Fruit fly (Drosophila melanogaster) whole organism, embryonic: ENCODE measurements around the gene CG4270.

Source experiments
- Bgb ChIP-seq: fragments of 200-800 bp; sonication (Bioruptor generic); IDR thresholded peaks from 2 replicates; pipeline ENCODE4 v1.3.6; 2022; ENCODE audit warnings: missing biosample characterization, missing genetic modification characterization; ENCODE audit not compliant: partially characterized antibody
- CG11085 ChIP-seq: fragments of 200-800 bp; sonication (Bioruptor generic); IDR thresholded peaks from 2 replicates; pipeline ENCODE4 v1.3.6; 2022; ENCODE audit warnings: missing biosample characterization, missing genetic modification characterization
- CG12155 ChIP-seq: fragments of 200-800 bp; sonication (Bioruptor generic); optimal IDR thresholded peaks from 3 replicates; lab custom pipeline; 2016; ENCODE audit warnings: missing biosample characterization, missing genetic modification characterization
- CG12236 ChIP-seq: fragments of 200-800 bp; sonication (Bioruptor generic); optimal IDR thresholded peaks from 2 replicates; lab custom pipeline; 2016; ENCODE audit warnings: missing biosample characterization, missing genetic modification characterization
- CG1233 ChIP-seq: fragments of 200-800 bp; sonication (Bioruptor generic); optimal IDR thresholded peaks from 4 replicates; lab custom pipeline; 2018; ENCODE audit warnings: missing biosample characterization, mild to moderate bottlenecking, missing genetic modification characterization
- CG13894 ChIP-seq: fragments of 200-800 bp; sonication (Bioruptor generic); optimal IDR thresholded peaks from 3 replicates; lab custom pipeline; 2018; ENCODE audit warnings: missing biosample characterization, mild to moderate bottlenecking, missing genetic modification characterization, moderate library complexity
- CG14860 ChIP-seq: fragments of 200-800 bp; sonication (Bioruptor generic); IDR thresholded peaks from 3 replicates; pipeline ENCODE4 v1.3.6; 2022; ENCODE audit warnings: missing biosample characterization, missing genetic modification characterization; ENCODE audit not compliant: partially characterized antibody
- CG15601 ChIP-seq: fragments of 200-800 bp; sonication (Bioruptor generic); optimal IDR thresholded peaks from 3 replicates; lab custom pipeline; 2019; ENCODE audit warnings: missing biosample characterization, mild to moderate bottlenecking, missing genetic modification characterization, moderate library complexity
- CG3281 ChIP-seq: fragments of 200-800 bp; sonication (Bioruptor generic); optimal IDR thresholded peaks from 3 replicates; lab custom pipeline; 2017; ENCODE audit warnings: missing biosample characterization, mild to moderate bottlenecking, missing genetic modification characterization
- CG34224 ChIP-seq: fragments of 200-800 bp; sonication (Bioruptor generic); IDR thresholded peaks from 3 replicates; pipeline ENCODE4 v1.3.6; 2022; ENCODE audit warnings: missing biosample characterization, missing genetic modification characterization; ENCODE audit not compliant: partially characterized antibody
- CG34422 ChIP-seq: fragments of 200-800 bp; sonication (Bioruptor generic); IDR thresholded peaks from 3 replicates; pipeline ENCODE4 v1.3.6; 2022; ENCODE audit warnings: missing biosample characterization, missing genetic modification characterization
- CG7556 ChIP-seq: fragments of 200-800 bp; sonication (Bioruptor generic); optimal IDR thresholded peaks from 2 replicates; lab custom pipeline; 2017; ENCODE audit warnings: missing biosample characterization, mild to moderate bottlenecking, missing genetic modification characterization
- CG8765 ChIP-seq: fragments of 200-800 bp; sonication (Bioruptor generic); IDR thresholded peaks from 2 replicates; pipeline ENCODE4 v1.3.6; 2022; ENCODE audit warnings: missing biosample characterization, missing genetic modification characterization
- CG9727 ChIP-seq: fragments of 200-800 bp; sonication (Bioruptor generic); optimal IDR thresholded peaks from 3 replicates; lab custom pipeline; 2017; ENCODE audit warnings: missing biosample characterization, mild to moderate bottlenecking, missing genetic modification characterization
- CG9797 ChIP-seq: fragments of 200-800 bp; sonication (Bioruptor generic); optimal IDR thresholded peaks from 3 replicates; lab custom pipeline; 2018; ENCODE audit warnings: missing biosample characterization, mild to moderate bottlenecking, missing genetic modification characterization
- CoRest ChIP-seq: fragments of 200-800 bp; sonication (Bioruptor generic); optimal IDR thresholded peaks from 3 replicates; lab custom pipeline; 2018; ENCODE audit warnings: missing biosample characterization, mild to moderate bottlenecking, missing genetic modification characterization, moderate library complexity
- Dbx ChIP-seq: fragments of 200-800 bp; sonication (Bioruptor generic); IDR thresholded peaks from 3 replicates; pipeline ENCODE4 v1.3.6; 2022; ENCODE audit warnings: missing biosample characterization, missing genetic modification characterization
- Doc2 ChIP-seq: fragments of 200-800 bp; sonication (Bioruptor generic); IDR thresholded peaks from 2 replicates; pipeline ENCODE4 v1.3.6; 2022; ENCODE audit warnings: missing biosample characterization, missing genetic modification characterization
- Fer1 ChIP-seq: fragments of 200-800 bp; sonication (Bioruptor generic); optimal IDR thresholded peaks from 2 replicates; lab custom pipeline; 2017; ENCODE audit warnings: missing biosample characterization, mild to moderate bottlenecking, missing genetic modification characterization
- Fer2 ChIP-seq: fragments of 200-800 bp; sonication (Bioruptor generic); optimal IDR thresholded peaks from 2 replicates; lab custom pipeline; 2018; ENCODE audit warnings: missing biosample characterization, mild to moderate bottlenecking, missing genetic modification characterization, moderate library complexity
- HLH4C ChIP-seq: fragments of 200-800 bp; sonication (Bioruptor generic); IDR thresholded peaks from 3 replicates; pipeline ENCODE4 v1.3.6; 2022; ENCODE audit warnings: missing biosample characterization, missing genetic modification characterization; ENCODE audit not compliant: partially characterized antibody
- HmgZ ChIP-seq: fragments of 200-800 bp; sonication (Bioruptor generic); optimal IDR thresholded peaks from 2 replicates; lab custom pipeline; 2018; ENCODE audit warnings: missing biosample characterization, mild to moderate bottlenecking, missing genetic modification characterization
- Med ChIP-seq: fragments of 200-800 bp; sonication (Bioruptor generic); peaks from one replicate; lab custom pipeline; 2016; ENCODE audit warnings: missing biosample characterization, missing genetic modification characterization, mild to moderate bottlenecking, inconsistent platforms, moderate library complexity
- Myb ChIP-seq: fragments of 200-800 bp; sonication (Bioruptor generic); optimal IDR thresholded peaks from 2 replicates; lab custom pipeline; 2016; ENCODE audit warnings: missing biosample characterization, missing genetic modification characterization
- Nf-YC ChIP-seq: fragments of 200-800 bp; optimal IDR thresholded peaks from 3 replicates; lab custom pipeline; 2019; ENCODE audit warnings: missing biosample characterization, mild to moderate bottlenecking, missing genetic modification characterization, moderate library complexity
- NfI ChIP-seq: fragments of 200-800 bp; sonication (Bioruptor generic); optimal IDR thresholded peaks from 3 replicates; lab custom pipeline; 2018; ENCODE audit warnings: missing biosample characterization, mild to moderate bottlenecking, missing genetic modification characterization, moderate library complexity
- Opbp ChIP-seq: fragments of 200-800 bp; sonication (Bioruptor generic); IDR thresholded peaks from 3 replicates; pipeline ENCODE4 v1.3.6; 2022; ENCODE audit warnings: missing biosample characterization, missing genetic modification characterization; ENCODE audit not compliant: partially characterized antibody
- TFAM ChIP-seq: fragments of 200-800 bp; sonication (Bioruptor generic); optimal IDR thresholded peaks from 2 replicates; lab custom pipeline; 2017; ENCODE audit warnings: missing biosample characterization, missing genetic modification characterization, inconsistent platforms
- YL-1 ChIP-seq: fragments of 200-800 bp; sonication (Bioruptor generic); optimal IDR thresholded peaks from 3 replicates; lab custom pipeline; 2017; ENCODE audit warnings: missing biosample characterization, mild to moderate bottlenecking, missing genetic modification characterization
- ato ChIP-seq: fragments of 200-800 bp; sonication (Bioruptor generic); IDR thresholded peaks from 2 replicates; pipeline ENCODE4 v1.3.6; 2022; ENCODE audit warnings: missing biosample characterization, missing genetic modification characterization; ENCODE audit not compliant: partially characterized antibody
- crp ChIP-seq, 2 experiments: fragments of 200-800 bp; sonication (Bioruptor generic); optimal IDR thresholded peaks; 2 replicates in 1 of 2; 3 replicates in 1 of 2; lab custom pipeline; 2017; ENCODE audit warnings: missing biosample characterization in 2 of 2, missing genetic modification characterization in 2 of 2, mild to moderate bottlenecking in 1 of 2, moderate library complexity in 1 of 2
- cwo ChIP-seq: fragments of 200-800 bp; sonication (Bioruptor generic); optimal IDR thresholded peaks from 3 replicates; lab custom pipeline; 2017; ENCODE audit warnings: missing biosample characterization, missing genetic modification characterization, mild to moderate bottlenecking, moderate library complexity, missing genetic modification reagents
- dan ChIP-seq: fragments of 200-800 bp; sonication (Bioruptor generic); IDR thresholded peaks from 2 replicates; pipeline ENCODE4 v1.3.6; 2022; ENCODE audit warnings: missing biosample characterization, missing genetic modification characterization
- ewg ChIP-seq: fragments of 200-800 bp; sonication (Bioruptor generic); optimal IDR thresholded peaks from 3 replicates; lab custom pipeline; 2017; ENCODE audit warnings: mild to moderate bottlenecking, missing biosample characterization, missing genetic modification reagents, missing genetic modification characterization
- exex ChIP-seq: fragments of 200-800 bp; sonication (Bioruptor generic); optimal IDR thresholded peaks from 4 replicates; lab custom pipeline; 2018; ENCODE audit warnings: missing biosample characterization, mild to moderate bottlenecking, missing genetic modification characterization, moderate library complexity
- grau ChIP-seq: fragments of 200-800 bp; optimal IDR thresholded peaks from 3 replicates; lab custom pipeline; 2019; ENCODE audit warnings: missing biosample characterization, mild to moderate bottlenecking, missing genetic modification characterization, moderate library complexity
- kah ChIP-seq: fragments of 200-800 bp; sonication (Bioruptor generic); optimal IDR thresholded peaks from 2 replicates; lab custom pipeline; 2018; ENCODE audit warnings: missing biosample characterization, mild to moderate bottlenecking, missing genetic modification characterization
- lola ChIP-seq, 3 experiments: fragments of >200 bp in 2 of 3; fragments of 200-800 bp in 1 of 3; sonication (Bioruptor generic) in 1 of 3; optimal IDR thresholded peaks; 2 replicates each; lab custom pipeline; 2017 to 2019; ENCODE audit warnings: missing biosample characterization in 3 of 3, missing genetic modification characterization in 3 of 3, mild to moderate bottlenecking in 1 of 3, moderate library complexity in 1 of 3
- lov ChIP-seq, 2 experiments: fragments of 200-800 bp in 1 of 2; fragments of >200 bp in 1 of 2; sonication (Bioruptor generic) in 1 of 2; IDR thresholded peaks in 1 of 2; optimal IDR thresholded peaks in 1 of 2; 2 replicates in 1 of 2; 3 replicates in 1 of 2; pipeline versions ENCODE4 v1.3.6 to Lab custom; 2017 to 2022; ENCODE audit warnings: missing biosample characterization in 1 of 2, missing genetic modification characterization in 1 of 2
- nmo ChIP-seq: fragments of 200-800 bp; sonication (Bioruptor generic); optimal IDR thresholded peaks from 2 replicates; lab custom pipeline; 2018; ENCODE audit warnings: missing biosample characterization, mild to moderate bottlenecking, missing genetic modification characterization, moderate library complexity
- prd ChIP-seq, 3 experiments: fragments of >200 bp in 2 of 3; fragments of 200-800 bp in 1 of 3; sonication (Bioruptor generic) in 1 of 3; optimal IDR thresholded peaks in 2 of 3; IDR thresholded peaks in 1 of 3; 2 replicates in 2 of 3; 3 replicates in 1 of 3; pipeline versions ENCODE4 v1.3.6 to Lab custom; 2017 to 2022; ENCODE audit warnings: missing biosample characterization in 1 of 3, missing genetic modification characterization in 1 of 3
- repo ChIP-seq: fragments of 200-800 bp; sonication (Bioruptor generic); optimal IDR thresholded peaks from 2 replicates; lab custom pipeline; 2016; ENCODE audit warnings: missing biosample characterization, missing genetic modification characterization
- ro ChIP-seq: fragments of 200-800 bp; sonication (Bioruptor generic); IDR thresholded peaks from 2 replicates; pipeline ENCODE4 v1.3.6; 2022; ENCODE audit warnings: missing biosample characterization, missing genetic modification characterization
- stwl ChIP-seq: fragments of 200-800 bp; sonication (Bioruptor generic); optimal IDR thresholded peaks from 3 replicates; lab custom pipeline; 2018; ENCODE audit warnings: missing biosample characterization, mild to moderate bottlenecking, missing genetic modification characterization, moderate library complexity
- sug ChIP-seq: fragments of 200-800 bp; optimal IDR thresholded peaks from 2 replicates; lab custom pipeline; 2019; ENCODE audit warnings: missing biosample characterization, mild to moderate bottlenecking, missing genetic modification characterization, moderate library complexity
- tin ChIP-seq: fragments of 200-800 bp; sonication (Bioruptor generic); optimal IDR thresholded peaks from 3 replicates; lab custom pipeline; 2016; ENCODE audit warnings: missing biosample characterization, missing genetic modification characterization
- unc-4 ChIP-seq: fragments of 200-800 bp; sonication (Bioruptor generic); IDR thresholded peaks from 2 replicates; pipeline ENCODE4 v1.3.6; 2022; ENCODE audit warnings: missing biosample characterization, missing genetic modification characterization; ENCODE audit not compliant: partially characterized antibody

Gene CG4270

dm6 chr2L:2214004-2214403 is 49.2 kb upstream of the CG4270 start, which contains the start of the genes Uch and CG34174 (continued):
- TF ChIP-seq HmgZ (tag; lab: Kevin White, UChicago): peak; percentile 65
- TF ChIP-seq exex: peak; percentile 15
- peak; percentile 45 for TF ChIP-seq Fer1
- TF ChIP-seq TFAM (GFP tag; lab: Kevin White, UChicago): no peak
- TF ChIP-seq Opbp (GFP tag; lab: Robert Waterston, UW): 0 out of 3 replicates have a peak, but pooled peaks have one; percentile 17
- TF ChIP-seq sug (tag; lab: Kevin White, UChicago): peak; percentile 48
- peak; percentile 53 for TF ChIP-seq Myb (GFP tag; lab: Kevin White, UChicago)
- TF ChIP-seq nmo (GFP tag; lab: Kevin White, UChicago): peak; percentile 71
- no peak for TF ChIP-seq CG7556 (GFP tag; lab: Kevin White, UChicago)
- no peak for TF ChIP-seq repo (GFP tag; lab: Kevin White, UChicago)
- no peak for TF ChIP-seq ro
- TF ChIP-seq CG14860: peak; percentile 64
- no peak for TF ChIP-seq CG9797 (GFP tag; lab: Kevin White, UChicago)
- no peak for TF ChIP-seq Fer2 (tag; lab: Kevin White, UChicago)
- peak; percentile 68 for TF ChIP-seq Bgb (GFP tag; lab: Robert Waterston, UW)
- TF ChIP-seq CG13894 (tag; lab: Kevin White, UChicago): peak; percentile 61
- TF ChIP-seq CG34224 (GFP tag; lab: Robert Waterston, UW): peak; percentile 68; the same call in 2 of the 3 replicates
- peak; percentile 21 for TF ChIP-seq CG12155 (GFP tag; lab: Kevin White, UChicago)
- TF ChIP-seq NfI (GFP tag; lab: Kevin White, UChicago): peak; percentile 29
- peak; percentile 25 for TF ChIP-seq ewg (GFP tag; lab: Kevin White, UChicago)
- TF ChIP-seq cwo (GFP tag; lab: Kevin White, UChicago): no peak
- no peak for TF ChIP-seq CG12236 (GFP tag; lab: Kevin White, UChicago)
- 0 out of 2 replicates have a peak, but pooled peaks have one; percentile 39 for TF ChIP-seq ato (GFP tag; lab: Robert Waterston, UW)
- peak; percentile 28 for TF ChIP-seq CG3281 (GFP tag; lab: Kevin White, UChicago)
- no peak for TF ChIP-seq kah
- TF ChIP-seq CoRest (tag; lab: Kevin White, UChicago): peak; percentile 29
- no peak for TF ChIP-seq lov (optimal IDR thresholded peaks at IDR 0.05; lab: Kevin White, UChicago)
- no peak for TF ChIP-seq lov (GFP tag; IDR thresholded peaks at IDR 0.05; lab: Robert Waterston, UW)
- TF ChIP-seq lola (GFP tag; optimal IDR thresholded peaks at IDR 0.05; lab: Kevin White, UChicago): peak in 1 of 3 experiments; percentile 32
- peak; percentile 42 for TF ChIP-seq CG15601 (tag; lab: Kevin White, UChicago)
- no peak for TF ChIP-seq dan
- peak; percentile 27 for TF ChIP-seq Nf-YC (tag; lab: Kevin White, UChicago)
- TF ChIP-seq grau (tag; lab: Kevin White, UChicago): peak; percentile 34
- no peak for TF ChIP-seq CG8765 (GFP tag; lab: Robert Waterston, UW)
- TF ChIP-seq CG11085 (GFP tag; lab: Robert Waterston, UW): no peak
- no peak for TF ChIP-seq Dbx (GFP tag; lab: Robert Waterston, UW)
- peak; percentile 72 for TF ChIP-seq Med (GFP tag; lab: Kevin White, UChicago)
- peak; percentile 77 for TF ChIP-seq unc-4 (GFP tag; lab: Robert Waterston, UW)
- TF ChIP-seq Doc2: no peak
- peak; percentile 37 for TF ChIP-seq YL-1 (GFP tag; lab: Kevin White, UChicago)
- TF ChIP-seq prd (optimal IDR thresholded peaks at IDR 0.05; lab: Kevin White, UChicago): no peak
- TF ChIP-seq prd (GFP tag; IDR thresholded peaks at IDR 0.05; lab: Robert Waterston, UW): no peak
- peak; percentile 98 for TF ChIP-seq stwl (tag; lab: Kevin White, UChicago)
- TF ChIP-seq tin (GFP tag; lab: Kevin White, UChicago): peak; percentile 7
- peak; percentile 73 for TF ChIP-seq HLH4C
- peak in 1 of 2 experiments; percentile 39 for TF ChIP-seq crp (GFP tag; optimal IDR thresholded peaks at IDR 0.05; lab: Kevin White, UChicago)
- peak; percentile 55; the same call in 1 of the 3 replicates for TF ChIP-seq CG34422 (GFP tag; lab: Robert Waterston, UW)
- peak; percentile 12 for TF ChIP-seq CG9727 (GFP tag; lab: Kevin White, UChicago)
- TF ChIP-seq CG1233 (GFP tag; lab: Kevin White, UChicago): peak; percentile 9
